Worm (Caenorhabditis elegans) whole organism, mixed stage, embryonic: ENCODE measurements around the gene suds-3.

Experiments
- M03D4.4 ChIP-seq: sonication (generic microtip); optimal IDR thresholded peaks from 2 replicates; lab custom pipeline; 2017; ENCODE audit warnings: mild to moderate bottlenecking, missing genetic modification characterization, missing compliant biosample characterization
- bed-3 ChIP-seq: fragments of 200-800 bp; sonication (Bioruptor generic); optimal IDR thresholded peaks from 3 replicates; lab custom pipeline; 2018; ENCODE audit warnings: mild to moderate bottlenecking, missing genetic modification characterization, moderate library complexity, missing compliant biosample characterization
- blmp-1 ChIP-seq: fragments of 150-350 bp; optimal IDR thresholded peaks from 2 replicates; lab custom pipeline; 2014; ENCODE audit warnings: missing biosample characterization, missing genetic modification characterization
- ceh-39 ChIP-seq: fragments of 150-350 bp; optimal IDR thresholded peaks from 2 replicates; lab custom pipeline; 2014; ENCODE audit warnings: missing biosample characterization, missing genetic modification characterization
- ceh-43 ChIP-seq: fragments of 200-800 bp; sonication (Bioruptor generic); optimal IDR thresholded peaks from 2 replicates; lab custom pipeline; 2018; ENCODE audit warnings: mild to moderate bottlenecking, missing genetic modification characterization, moderate library complexity, missing compliant biosample characterization
- ceh-83 ChIP-seq: fragments of 200-800 bp; sonication (Bioruptor generic); optimal IDR thresholded peaks from 2 replicates; lab custom pipeline; 2018; ENCODE audit warnings: mild to moderate bottlenecking, missing genetic modification characterization, missing compliant biosample characterization
- ces-1 ChIP-seq: fragments of 150-350 bp; optimal IDR thresholded peaks from 2 replicates; lab custom pipeline; 2014; ENCODE audit warnings: missing biosample characterization, missing genetic modification reagents, missing genetic modification characterization
- cnd-1 ChIP-seq: fragments of 200-800 bp; sonication (Bioruptor generic); optimal IDR thresholded peaks from 2 replicates; lab custom pipeline; 2018; ENCODE audit warnings: mild to moderate bottlenecking, missing genetic modification characterization, missing compliant biosample characterization
- drap-1 ChIP-seq: fragments of 200-800 bp; sonication (Bioruptor generic); optimal IDR thresholded peaks from 3 replicates; lab custom pipeline; 2018; ENCODE audit warnings: mild to moderate bottlenecking, missing genetic modification characterization, missing compliant biosample characterization
- elt-3 ChIP-seq: fragments of 150-350 bp; optimal IDR thresholded peaks from 2 replicates; lab custom pipeline; 2014; ENCODE audit warnings: missing biosample characterization, missing genetic modification characterization
- ham-2 ChIP-seq: fragments of 200-800 bp; sonication (Bioruptor generic); optimal IDR thresholded peaks from 2 replicates; lab custom pipeline; 2018; ENCODE audit warnings: mild to moderate bottlenecking, missing genetic modification characterization, missing compliant biosample characterization
- hlh-1 ChIP-seq: fragments of 150-350 bp; optimal IDR thresholded peaks from 2 replicates; lab custom pipeline; 2014; ENCODE audit warnings: missing biosample characterization, missing genetic modification reagents, missing genetic modification characterization
- lin-32 ChIP-seq: fragments of 200-800 bp; sonication (Bioruptor generic); optimal IDR thresholded peaks from 2 replicates; lab custom pipeline; 2018; ENCODE audit warnings: mild to moderate bottlenecking, missing genetic modification characterization, missing compliant biosample characterization
- lsy-2 ChIP-seq: fragments of 150-350 bp; optimal IDR thresholded peaks from 2 replicates; lab custom pipeline; 2014; ENCODE audit warnings: missing biosample characterization, missing genetic modification characterization
- mab-5 ChIP-seq: fragments of 150-350 bp; optimal IDR thresholded peaks from 2 replicates; lab custom pipeline; 2014; ENCODE audit warnings: missing biosample characterization, missing genetic modification characterization
- mep-1 ChIP-seq: fragments of 150-350 bp; optimal IDR thresholded peaks from 2 replicates; lab custom pipeline; 2017; ENCODE audit warnings: missing biosample characterization, missing genetic modification reagents, missing genetic modification characterization, inconsistent platforms
- mls-2 ChIP-seq: sonication (generic microtip); optimal IDR thresholded peaks from 2 replicates; lab custom pipeline; 2016; ENCODE audit warnings: mild to moderate bottlenecking, missing genetic modification characterization, moderate library complexity, missing compliant biosample characterization
- nhr-2 ChIP-seq: fragments of 150-350 bp; optimal IDR thresholded peaks from 2 replicates; lab custom pipeline; 2014; ENCODE audit warnings: missing biosample characterization, missing genetic modification characterization
- nhr-237 ChIP-seq: fragments of 150-350 bp; optimal IDR thresholded peaks from 2 replicates; lab custom pipeline; 2014; ENCODE audit warnings: missing biosample characterization, missing genetic modification characterization
- nhr-28 ChIP-seq: fragments of 150-350 bp; optimal IDR thresholded peaks from 2 replicates; lab custom pipeline; 2014; ENCODE audit warnings: missing biosample characterization, missing genetic modification characterization
- nhr-76 ChIP-seq: sonication (generic microtip); optimal IDR thresholded peaks from 2 replicates; lab custom pipeline; 2017; ENCODE audit warnings: missing biosample characterization, missing genetic modification characterization
- snpc-4 ChIP-seq: fragments of 150-350 bp; optimal IDR thresholded peaks from 2 replicates; lab custom pipeline; 2014; ENCODE audit warnings: missing biosample characterization, missing genetic modification characterization
- sptf-1 ChIP-seq: sonication (generic microtip); optimal IDR thresholded peaks from 2 replicates; lab custom pipeline; 2017; ENCODE audit warnings: mild to moderate bottlenecking, missing genetic modification characterization, moderate library complexity, missing compliant biosample characterization
- tbx-8 ChIP-seq: fragments of 200-800 bp; sonication (Bioruptor generic); optimal IDR thresholded peaks from 2 replicates; lab custom pipeline; 2018; ENCODE audit warnings: mild to moderate bottlenecking, missing genetic modification characterization, moderate library complexity, missing compliant biosample characterization
- unc-120 ChIP-seq: sonication (generic microtip); optimal IDR thresholded peaks from 2 replicates; lab custom pipeline; 2017; ENCODE audit warnings: missing genetic modification characterization, missing compliant biosample characterization; ENCODE audit not compliant: poor library complexity, severe bottlenecking
- unc-39 ChIP-seq: fragments of 150-350 bp; optimal IDR thresholded peaks from 2 replicates; lab custom pipeline; 2014; ENCODE audit warnings: missing biosample characterization, missing genetic modification characterization
- unc-62 ChIP-seq: fragments of 150-350 bp; optimal IDR thresholded peaks from 2 replicates; lab custom pipeline; 2014; ENCODE audit warnings: missing biosample characterization, missing genetic modification reagents, missing genetic modification characterization
- ztf-11 ChIP-seq: fragments of 150-350 bp; optimal IDR thresholded peaks from 2 replicates; lab custom pipeline; 2014; ENCODE audit warnings: missing biosample characterization, missing genetic modification characterization

suds-3 gene

DNA sequence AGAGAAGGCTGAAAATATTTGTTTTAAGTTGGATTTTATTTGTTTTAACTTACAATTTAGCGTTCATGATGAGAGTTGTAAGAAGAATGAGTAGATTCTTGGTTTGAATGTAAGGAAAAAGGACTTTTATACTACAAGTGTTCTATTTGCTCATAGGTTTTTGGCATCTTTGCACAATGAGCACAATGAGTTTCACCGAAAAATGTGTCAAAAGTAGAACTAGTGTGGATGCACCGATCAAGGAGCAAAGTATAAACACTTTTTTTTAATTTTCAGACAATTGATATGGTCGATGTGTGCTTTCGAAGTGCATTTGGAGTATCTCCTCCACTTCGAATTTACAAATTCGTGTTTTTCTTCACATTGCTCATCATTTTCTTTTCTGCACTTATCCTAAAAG, 24.7 kb upstream of the suds-3 start, which contains the start of gene fipr-11:
TSS of gene fipr-11 (minus strand) at position 101 of the 400 bp plus-strand sequence.
- TF ChIP-seq ceh-83, result no peak
- TF ChIP-seq cnd-1 (tag; lab: Kevin White, UChicago), result no peak
- TF ChIP-seq snpc-4 (tag; lab: Kevin White, UChicago), result no peak

DNA sequence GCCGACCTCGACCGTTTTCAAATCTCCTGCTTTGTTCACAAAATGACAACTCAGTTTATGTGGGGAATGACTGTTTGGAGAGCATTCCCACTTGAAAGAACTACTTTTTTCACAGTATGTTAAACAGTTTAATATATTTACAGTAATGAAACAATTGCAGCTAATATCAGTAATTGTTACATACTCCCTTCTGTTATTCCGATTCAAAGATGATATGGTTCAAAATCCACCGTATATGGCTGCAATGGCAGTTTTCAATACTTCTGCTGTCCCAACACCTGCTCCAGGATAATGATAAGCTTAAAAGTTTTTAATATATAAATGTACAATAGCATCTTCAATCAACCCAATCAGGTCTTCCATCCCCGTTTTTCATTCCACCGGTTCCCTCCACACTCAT, 23.6 kb upstream of the suds-3 start:
- TF ChIP-seq blmp-1 (tag; lab: Kevin White, UChicago), result no peak
- no peak for TF ChIP-seq elt-3
- no peak for TF ChIP-seq nhr-28 (tag; lab: Kevin White, UChicago)
- no peak for TF ChIP-seq mab-5 (tag; lab: Kevin White, UChicago)
- no peak for TF ChIP-seq unc-120 (tag; lab: Kevin White, UChicago)
- TF ChIP-seq ceh-83, result no peak
- TF ChIP-seq ceh-43 (GFP tag; lab: Kevin White, UChicago), result no peak
- TF ChIP-seq unc-62 (GFP tag; lab: Kevin White, UChicago), result no peak
- no peak for TF ChIP-seq nhr-2 (tag; lab: Kevin White, UChicago)
- no peak for TF ChIP-seq nhr-76 (tag; lab: Kevin White, UChicago)
- TF ChIP-seq drap-1 (GFP tag; lab: Kevin White, UChicago), result no peak
- no peak for TF ChIP-seq cnd-1 (tag; lab: Kevin White, UChicago)
- TF ChIP-seq mep-1 (tag; lab: Kevin White, UChicago), result no peak
- TF ChIP-seq mls-2, result no peak
- TF ChIP-seq M03D4.4 (tag; lab: Kevin White, UChicago), result no peak
- no peak for TF ChIP-seq ztf-11 (tag; lab: Kevin White, UChicago)

DNA sequence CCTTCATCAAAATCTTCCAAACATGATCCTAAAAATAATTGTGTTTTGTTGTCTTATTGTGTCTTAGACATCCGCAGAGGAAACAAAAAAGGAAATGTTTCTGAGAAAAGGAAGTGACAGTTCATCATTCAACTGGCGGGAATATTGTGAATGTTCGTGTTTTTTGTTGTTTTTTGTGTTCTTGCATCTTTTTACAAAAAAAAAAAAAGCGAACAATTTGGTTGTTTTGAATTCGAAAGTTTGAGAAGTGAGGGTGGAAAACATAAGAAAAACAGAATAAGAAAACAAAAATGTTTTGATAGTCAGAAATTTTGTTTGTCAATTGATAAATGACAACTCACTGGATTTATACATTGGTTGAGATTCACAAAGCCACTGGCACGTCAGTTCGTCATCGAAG, 21.2 kb upstream of the suds-3 start:
- TF ChIP-seq ces-1 (GFP tag; lab: Kevin White, UChicago) (no peak), lsy-2 (no peak), cnd-1 (tag; lab: Kevin White, UChicago) (no peak), tbx-8 (GFP tag; lab: Kevin White, UChicago) (no peak), blmp-1 (tag; lab: Kevin White, UChicago) (no peak), ham-2 (no peak), hlh-1 (tag; lab: Kevin White, UChicago) (no peak), elt-3 (no peak), lin-32 (GFP tag; lab: Kevin White, UChicago) (no peak), ceh-39 (tag; lab: Kevin White, UChicago) (no peak)

DNA sequence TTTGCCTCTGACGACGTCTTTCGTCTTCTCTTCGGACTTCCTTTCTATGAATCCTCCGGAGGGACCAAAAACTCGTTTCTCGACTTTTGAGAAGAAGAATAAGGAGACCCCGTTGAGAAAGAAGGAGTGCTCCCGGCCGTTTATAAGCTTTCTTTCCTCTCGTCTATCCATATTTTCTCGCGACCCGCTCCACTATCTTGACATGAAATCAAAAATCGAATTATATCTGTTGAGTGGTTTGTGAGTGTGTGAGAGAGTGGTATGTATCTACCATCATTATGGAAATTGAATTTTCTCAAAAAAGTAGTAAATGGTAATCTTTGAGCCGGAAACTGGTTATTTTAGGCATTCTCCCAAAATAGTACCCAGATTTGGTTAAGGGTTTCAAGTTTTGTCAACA, 19.6 kb upstream of the suds-3 start:
- TF ChIP-seq cnd-1 (tag; lab: Kevin White, UChicago) (no peak), ces-1 (GFP tag; lab: Kevin White, UChicago) (peak; percentile 85)

DNA sequence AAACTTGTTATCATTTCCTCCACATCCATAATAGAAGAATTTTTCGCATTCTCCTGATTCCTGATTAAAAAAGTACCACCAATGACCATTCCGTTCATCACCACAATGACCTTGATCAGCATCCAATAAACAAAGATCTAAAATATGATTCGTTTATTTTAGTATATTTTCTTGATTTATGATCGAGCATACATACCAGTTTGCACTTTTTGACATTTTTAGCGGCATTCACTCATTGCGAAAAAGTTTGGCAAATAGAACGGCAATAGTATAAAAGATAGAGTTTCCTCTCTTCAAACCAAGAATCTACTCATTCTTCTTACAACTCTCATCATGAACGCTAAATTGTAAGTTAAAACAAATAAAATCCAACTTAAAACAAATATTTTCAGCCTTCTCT, 17.0 kb upstream of the suds-3 start, which contains the start of gene fipr-10:
TSS of gene fipr-10 (plus strand) at position 301 of the 400 bp plus-strand sequence.
- no peak for TF ChIP-seq ham-2
- no peak for TF ChIP-seq lsy-2
- no peak for TF ChIP-seq nhr-237 (tag; lab: Kevin White, UChicago)
- no peak for TF ChIP-seq tbx-8 (GFP tag; lab: Kevin White, UChicago)
- TF ChIP-seq sptf-1 (tag; lab: Kevin White, UChicago), result no peak

DNA sequence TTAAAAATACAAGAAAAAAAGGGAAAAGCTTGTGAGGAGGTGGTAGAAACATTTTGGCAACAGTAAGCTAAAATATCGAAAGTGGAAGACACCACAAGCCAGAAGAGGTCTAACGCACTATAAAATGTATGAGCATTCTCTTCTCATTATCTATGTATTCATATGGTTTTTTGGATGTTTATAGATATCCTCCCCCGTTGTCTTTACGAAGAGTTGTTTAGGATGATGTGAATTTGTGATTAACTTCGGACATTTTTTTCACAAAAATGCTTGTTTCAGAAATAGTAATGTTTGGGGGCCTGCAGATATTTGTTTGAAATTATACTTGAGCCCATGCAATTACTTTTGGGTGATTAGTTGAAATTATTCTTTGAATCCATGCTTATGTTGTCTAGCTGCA, 15.8 kb upstream of the suds-3 start, which contains the start of gene mec-9:
TSS of gene mec-9 (minus strand) at position 101 of the 400 bp plus-strand sequence.
- TF ChIP-seq bed-3 (GFP tag; lab: Kevin White, UChicago) (no peak), sptf-1 (tag; lab: Kevin White, UChicago) (no peak), unc-62 (GFP tag; lab: Kevin White, UChicago) (no peak), cnd-1 (tag; lab: Kevin White, UChicago) (no peak), lin-32 (GFP tag; lab: Kevin White, UChicago) (no peak), snpc-4 (tag; lab: Kevin White, UChicago) (no peak), ceh-39 (tag; lab: Kevin White, UChicago) (no peak), nhr-76 (tag; lab: Kevin White, UChicago) (no peak), blmp-1 (tag; lab: Kevin White, UChicago) (no peak), unc-39 (tag; lab: Kevin White, UChicago) (no peak), ham-2 (no peak), nhr-28 (tag; lab: Kevin White, UChicago) (no peak), M03D4.4 (tag; lab: Kevin White, UChicago) (no peak), nhr-2 (tag; lab: Kevin White, UChicago) (no peak)
